Fruit fly (Drosophila melanogaster): ENCODE measurements around the gene Unc-76.
A peak's percentile ranks its signal among the peaks of the same experiment; 100 is the strongest.

The Unc-76 gene

dm6 chrX:2036383-2036782 lies 44.0 kb upstream of the Unc-76 start:
- no peak for TF ChIP-seq br (GFP tag; optimal IDR thresholded peaks at IDR 0.05)
- TF ChIP-seq Dif (GFP tag; optimal IDR thresholded peaks at IDR 0.05; ENCODE audit: partially characterized antibody): no peak

DNA sequence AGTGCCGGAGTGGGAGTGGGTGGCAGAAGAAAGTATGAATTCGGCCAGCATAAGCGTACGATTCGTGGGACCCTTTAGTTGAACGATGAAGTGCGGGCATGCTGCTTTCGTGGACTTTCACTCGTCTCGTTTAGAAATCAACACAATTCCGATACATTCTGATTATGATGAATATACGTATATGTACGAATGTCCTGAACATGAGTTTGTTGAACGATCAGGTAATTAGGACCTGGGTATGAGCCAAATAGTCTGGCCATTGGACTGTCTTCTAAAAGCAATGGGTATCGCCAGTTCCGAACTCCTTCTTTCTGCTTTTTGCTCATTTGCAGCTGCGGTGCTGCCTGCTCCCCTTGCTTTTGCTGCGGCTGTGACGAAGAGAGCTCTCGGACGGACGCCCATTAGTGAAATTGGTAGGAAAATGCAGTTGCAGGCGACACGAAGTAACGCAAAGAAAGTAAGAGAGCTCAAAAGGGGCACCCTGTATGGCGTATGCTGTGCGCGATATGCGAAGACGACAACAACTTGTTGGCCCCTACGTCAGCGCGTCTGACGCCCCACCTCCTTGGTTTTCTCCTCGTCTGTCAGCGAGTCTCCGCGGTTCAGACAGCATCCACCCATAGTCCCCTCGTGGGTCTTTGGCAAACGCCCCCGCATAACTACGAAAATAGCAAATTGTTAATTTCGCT lies 43.5 kb upstream of the Unc-76 start:
- no peak for TF ChIP-seq pan (optimal IDR thresholded peaks at IDR 0.05)
- TF ChIP-seq Myc (optimal IDR thresholded peaks at IDR 0.05): no peak
- no peak for TF ChIP-seq ey (GFP tag; optimal IDR thresholded peaks at IDR 0.05)
- TF ChIP-seq woc (GFP tag; optimal IDR thresholded peaks at IDR 0.05): peak; percentile 50
- no peak for TF ChIP-seq Hr78 (GFP tag; optimal IDR thresholded peaks at IDR 0.05)
- TF ChIP-seq fru (GFP tag; optimal IDR thresholded peaks at IDR 0.05): peak; percentile 40
- TF ChIP-seq foxo (GFP tag; optimal IDR thresholded peaks at IDR 0.05): peak in 1 of 2 experiments; percentile 14
- no peak for TF ChIP-seq dmrt93B (GFP tag; optimal IDR thresholded peaks at IDR 0.05)
- peak; percentile 5 for TF ChIP-seq HLH106 (tag; optimal IDR thresholded peaks at IDR 0.05)
- TF ChIP-seq br (GFP tag; optimal IDR thresholded peaks at IDR 0.05): peak; percentile 10
- TF ChIP-seq dl (GFP tag; optimal IDR thresholded peaks at IDR 0.05; ENCODE audit: insufficient read depth in 1 of 2, partially characterized antibody in 2 of 2): no peak
- peak; percentile 11 for TF ChIP-seq psq (GFP tag; optimal IDR thresholded peaks at IDR 0.05)

dm6 chrX:2037605-2038004 lies 42.8 kb upstream of the Unc-76 start:
- TF ChIP-seq tai (GFP tag; optimal IDR thresholded peaks at IDR 0.05): no peak
- no peak for TF ChIP-seq Rel (GFP tag; optimal IDR thresholded peaks at IDR 0.05)
- no peak for TF ChIP-seq Rel (tag; optimal IDR thresholded peaks at IDR 0.05)
- no peak for TF ChIP-seq GATAd (GFP tag; optimal IDR thresholded peaks at IDR 0.05)
- TF ChIP-seq rgr (GFP tag; optimal IDR thresholded peaks at IDR 0.05): no peak
- no peak for TF ChIP-seq CG32264 (GFP tag; optimal IDR thresholded peaks at IDR 0.05)
- TF ChIP-seq Myc (optimal IDR thresholded peaks at IDR 0.05): no peak

DNA sequence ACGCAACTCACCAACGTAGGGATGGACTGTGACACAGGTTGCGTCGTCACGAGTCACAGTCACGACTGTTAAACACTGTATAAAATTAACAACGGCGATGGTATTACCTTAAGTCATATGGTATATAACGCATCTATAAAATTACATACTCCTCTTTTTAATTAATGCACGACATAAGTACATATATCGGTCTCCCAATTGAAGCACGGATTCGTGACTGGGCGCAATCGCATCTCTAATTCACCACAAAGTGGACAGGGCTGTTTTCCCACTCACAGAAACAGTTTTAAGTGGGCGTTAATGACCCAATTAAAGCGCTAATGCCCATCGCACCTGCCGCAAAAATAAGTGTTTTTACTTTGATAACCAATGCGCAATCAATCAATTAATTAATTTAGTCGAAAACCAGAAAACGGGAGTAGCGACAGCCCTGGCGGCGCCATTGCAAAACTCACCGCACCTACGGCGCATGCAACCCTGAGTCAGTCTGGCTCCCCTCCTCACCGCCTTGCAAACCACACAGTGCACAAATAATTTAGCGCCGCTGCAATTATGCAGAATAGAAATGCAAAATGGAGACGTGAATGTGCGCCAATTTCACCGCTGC lies 39.0 kb upstream of the Unc-76 start, which contains the start of gene CG4313:
CG4313 (plus strand) TSS at position 557 of the 607 bp plus-strand sequence.
- TF ChIP-seq fru (GFP tag; optimal IDR thresholded peaks at IDR 0.05): peak; percentile 80
- peak; percentile 72 for TF ChIP-seq ey (GFP tag; optimal IDR thresholded peaks at IDR 0.05)
- no peak for TF ChIP-seq Vsx2 (GFP tag; optimal IDR thresholded peaks at IDR 0.05; ENCODE audit: partially characterized antibody)
- TF ChIP-seq GATAd (GFP tag; optimal IDR thresholded peaks at IDR 0.05): peak; percentile 33
- TF ChIP-seq woc (GFP tag; optimal IDR thresholded peaks at IDR 0.05): peak; percentile 82
- TF ChIP-seq Dfd (GFP tag; optimal IDR thresholded peaks at IDR 0.05): no peak
- TF ChIP-seq CG9705 (GFP tag; optimal IDR thresholded peaks at IDR 0.05): peak; percentile 64
- TF ChIP-seq Abd-B (GFP tag; optimal IDR thresholded peaks at IDR 0.05): no peak
- TF ChIP-seq usp (GFP tag; optimal IDR thresholded peaks at IDR 0.05): no peak
- no peak for TF ChIP-seq brk (GFP tag; optimal IDR thresholded peaks at IDR 0.05)
- no peak for TF ChIP-seq N (GFP tag; optimal IDR thresholded peaks at IDR 0.05)
- peak; percentile 67 for TF ChIP-seq rgr (GFP tag; optimal IDR thresholded peaks at IDR 0.05)
- TF ChIP-seq Jra (GFP tag; optimal IDR thresholded peaks at IDR 0.05): peak; percentile 76
- peak in 1 of 2 experiments; percentile 81 for TF ChIP-seq foxo (GFP tag; optimal IDR thresholded peaks at IDR 0.05)
- TF ChIP-seq br (GFP tag; optimal IDR thresholded peaks at IDR 0.05): peak; percentile 75
- no peak for TF ChIP-seq jim (GFP tag; optimal IDR thresholded peaks at IDR 0.05)
- TF ChIP-seq Sp1 (GFP tag; optimal IDR thresholded peaks at IDR 0.05): peak; percentile 74
- TF ChIP-seq lola (GFP tag; optimal IDR thresholded peaks at IDR 0.05): no peak
- peak; percentile 54 for TF ChIP-seq sv (GFP tag; optimal IDR thresholded peaks at IDR 0.05)
- TF ChIP-seq Hr78 (GFP tag; optimal IDR thresholded peaks at IDR 0.05): no peak
- TF ChIP-seq h (GFP tag; optimal IDR thresholded peaks at IDR 0.05): peak; percentile 81
- no peak for TF ChIP-seq CG32264 (GFP tag; optimal IDR thresholded peaks at IDR 0.05)
- TF ChIP-seq Rel (GFP tag; optimal IDR thresholded peaks at IDR 0.05): no peak
- peak; percentile 28 for TF ChIP-seq Rel (tag; optimal IDR thresholded peaks at IDR 0.05)
- no peak for TF ChIP-seq tai (GFP tag; optimal IDR thresholded peaks at IDR 0.05)
- no peak for TF ChIP-seq dsf (GFP tag; optimal IDR thresholded peaks at IDR 0.05; ENCODE audit: borderline replicate concordance)
- TF ChIP-seq dmrt93B (GFP tag; optimal IDR thresholded peaks at IDR 0.05): peak; percentile 60
- no peak for TF ChIP-seq pan (optimal IDR thresholded peaks at IDR 0.05)
- TF ChIP-seq Dif (GFP tag; optimal IDR thresholded peaks at IDR 0.05; ENCODE audit: partially characterized antibody): no peak
- peak; percentile 80 for TF ChIP-seq HLH106 (tag; optimal IDR thresholded peaks at IDR 0.05)
- no peak for TF ChIP-seq Hr83 (GFP tag; optimal IDR thresholded peaks at IDR 0.05; ENCODE audit: poor library complexity, severe bottlenecking)
- peak; percentile 67 for TF ChIP-seq OdsH (GFP tag; optimal IDR thresholded peaks at IDR 0.05)
- TF ChIP-seq Myc (optimal IDR thresholded peaks at IDR 0.05): peak; percentile 89
- peak; percentile 60 for TF ChIP-seq psq (GFP tag; optimal IDR thresholded peaks at IDR 0.05)
- no peak for TF ChIP-seq CrebA (GFP tag; optimal IDR thresholded peaks at IDR 0.05; ENCODE audit: borderline replicate concordance)
- no peak for TF ChIP-seq dl (GFP tag; optimal IDR thresholded peaks at IDR 0.05; ENCODE audit: insufficient read depth in 1 of 2, partially characterized antibody in 2 of 2)
- peak; percentile 41 for TF ChIP-seq sage (GFP tag; optimal IDR thresholded peaks at IDR 0.05)
- TF ChIP-seq Mio (GFP tag; optimal IDR thresholded peaks at IDR 0.05): no peak
- peak; percentile 68 for TF ChIP-seq Hnf4 (GFP tag; optimal IDR thresholded peaks at IDR 0.05)
